Worm (Caenorhabditis elegans) whole organism, L4 larva: ENCODE measurements around the gene T06D8.10.
A peak's percentile ranks its signal among the peaks of the same experiment; 100 is the strongest.

Experiments used
- F26F4.8 ChIP-seq: fragments of 200-800 bp; sonication (Bioruptor generic); conservative IDR thresholded peaks from 2 replicates; pipeline ENCODE4 v1.3.6; 2022; ENCODE audit warnings: missing genetic modification characterization, missing compliant biosample characterization
- F37D6.2 ChIP-seq: sonication (generic microtip); optimal IDR thresholded peaks from 2 replicates; lab custom pipeline; 2016; ENCODE audit warnings: mild to moderate bottlenecking, missing genetic modification characterization, missing compliant biosample characterization
- F49E8.2 ChIP-seq: sonication (generic microtip); optimal IDR thresholded peaks from 2 replicates; lab custom pipeline; 2016; ENCODE audit warnings: missing compliant biosample characterization, mild to moderate bottlenecking, missing genetic modification characterization, borderline replicate concordance
- R02D3.7 ChIP-seq: fragments of 150-350 bp; sonication (generic microtip); optimal IDR thresholded peaks from 3 replicates; lab custom pipeline; 2014; ENCODE audit warnings: missing biosample characterization, missing genetic modification characterization
- T20F7.1 ChIP-seq: fragments of 200-800 bp; sonication (Bioruptor generic); optimal IDR thresholded peaks from 2 replicates; lab custom pipeline; 2018; ENCODE audit warnings: mild to moderate bottlenecking, missing genetic modification characterization, missing compliant biosample characterization
- T26A8.4 ChIP-seq: fragments of 200-800 bp; sonication (Bioruptor generic); IDR thresholded peaks from 2 replicates; pipeline ENCODE4 v1.3.6; 2022; ENCODE audit warnings: missing genetic modification characterization, missing compliant biosample characterization
- Y105C5A.15 ChIP-seq: fragments of 200-800 bp; sonication (Bioruptor generic); IDR thresholded peaks from 2 replicates; pipeline ENCODE4 v1.3.6; 2022; ENCODE audit warnings: missing genetic modification characterization, missing compliant biosample characterization
- Y48G9A.11 ChIP-seq: fragments of 200-800 bp; sonication (Bioruptor generic); IDR thresholded peaks from 2 replicates; pipeline ENCODE4 v1.3.6; 2022; ENCODE audit warnings: missing genetic modification reagents, missing genetic modification characterization, missing compliant biosample characterization
- ZK546.5 ChIP-seq, 2 experiments: sonication (generic microtip); optimal IDR thresholded peaks; 2 replicates each; lab custom pipeline; 2017; ENCODE audit warnings: missing biosample characterization in 2 of 2, missing genetic modification characterization in 2 of 2
- aly-2 ChIP-seq: sonication (generic microtip); optimal IDR thresholded peaks from 2 replicates; lab custom pipeline; 2018; ENCODE audit warnings: missing biosample characterization, missing genetic modification characterization
- ama-1 ChIP-seq: fragments of 150-350 bp; optimal IDR thresholded peaks from 2 replicates; lab custom pipeline; 2014; ENCODE audit warnings: inconsistent platforms, mixed read lengths
- attf-4 ChIP-seq: sonication (generic microtip); optimal IDR thresholded peaks from 3 replicates; lab custom pipeline; 2017; ENCODE audit warnings: missing biosample characterization, missing genetic modification characterization
- ceh-20 ChIP-seq: fragments of 200-800 bp; sonication (Bioruptor generic); IDR thresholded peaks from 2 replicates; pipeline ENCODE4 v1.3.6; 2022; ENCODE audit warnings: missing genetic modification reagents, missing genetic modification characterization, missing compliant biosample characterization
- ces-1 ChIP-seq: fragments of 150-350 bp; sonication (generic microtip); optimal IDR thresholded peaks from 4 replicates; lab custom pipeline; 2014; ENCODE audit warnings: missing biosample characterization, missing genetic modification reagents, missing genetic modification characterization
- ctbp-1 ChIP-seq: fragments of 200-800 bp; sonication (Bioruptor generic); IDR thresholded peaks from 2 replicates; pipeline ENCODE4 v1.3.6; 2022; ENCODE audit warnings: missing genetic modification reagents, missing genetic modification characterization, missing compliant biosample characterization
- daf-12 ChIP-seq: fragments of 150-350 bp; optimal IDR thresholded peaks from 2 replicates; lab custom pipeline; 2014; ENCODE audit warnings: missing biosample characterization, missing genetic modification reagents, missing genetic modification characterization
- dmd-6 ChIP-seq: fragments of 200-800 bp; sonication (Bioruptor generic); IDR thresholded peaks from 2 replicates; pipeline ENCODE4 v1.3.6; 2022; ENCODE audit warnings: missing genetic modification reagents, missing genetic modification characterization, missing compliant biosample characterization
- dmd-8 ChIP-seq: fragments of 200-800 bp; sonication (Bioruptor generic); IDR thresholded peaks from 2 replicates; pipeline ENCODE4 v1.3.6; 2022; ENCODE audit warnings: missing genetic modification characterization, missing compliant biosample characterization
- dmd-9 ChIP-seq: fragments of 200-800 bp; sonication (Bioruptor generic); IDR thresholded peaks from 2 replicates; pipeline ENCODE4 v1.3.6; 2022; ENCODE audit warnings: missing genetic modification reagents, missing genetic modification characterization, missing compliant biosample characterization
- duxl-1 ChIP-seq: sonication (generic microtip); optimal IDR thresholded peaks from 2 replicates; lab custom pipeline; 2016; ENCODE audit warnings: mild to moderate bottlenecking, missing genetic modification characterization, moderate library complexity, missing compliant biosample characterization; ENCODE audit not compliant: poor library complexity
- fkh-10 ChIP-seq: fragments of 150-350 bp; optimal IDR thresholded peaks from 2 replicates; lab custom pipeline; 2014; ENCODE audit warnings: missing biosample characterization, missing genetic modification reagents, missing genetic modification characterization
- gei-8 ChIP-seq: fragments of 200-800 bp; sonication (Bioruptor generic); optimal IDR thresholded peaks from 2 replicates; lab custom pipeline; 2018; ENCODE audit warnings: mild to moderate bottlenecking, missing genetic modification characterization, missing compliant biosample characterization
- hlh-11 ChIP-seq: fragments of 200-800 bp; sonication (Bioruptor generic); optimal IDR thresholded peaks from 2 replicates; lab custom pipeline; 2018; ENCODE audit warnings: mild to moderate bottlenecking, missing genetic modification characterization, missing compliant biosample characterization
- jun-1 ChIP-seq: fragments of 150-350 bp; optimal IDR thresholded peaks from 2 replicates; lab custom pipeline; 2014; ENCODE audit warnings: missing biosample characterization, missing genetic modification reagents, missing genetic modification characterization
- lim-7 ChIP-seq: fragments of 200-800 bp; sonication (Bioruptor generic); IDR thresholded peaks from 2 replicates; pipeline ENCODE4 v1.3.6; 2022; ENCODE audit warnings: missing genetic modification characterization, missing compliant biosample characterization
- lin-1 ChIP-seq: fragments of 200-800 bp; sonication (Bioruptor generic); IDR thresholded peaks from 2 replicates; pipeline ENCODE4 v1.3.6; 2022; ENCODE audit warnings: missing genetic modification reagents, missing genetic modification characterization, missing compliant biosample characterization
- lin-29 ChIP-seq: fragments of 200-800 bp; sonication (Bioruptor generic); IDR thresholded peaks from 2 replicates; pipeline ENCODE4 v1.3.6; 2022; ENCODE audit warnings: missing genetic modification reagents, missing genetic modification characterization, missing compliant biosample characterization
- lin-38 ChIP-seq: fragments of 200-800 bp; sonication (Bioruptor generic); IDR thresholded peaks from 2 replicates; pipeline ENCODE4 v1.3.6; 2022; ENCODE audit warnings: missing genetic modification reagents, missing genetic modification characterization, missing compliant biosample characterization
- lir-3 ChIP-seq: sonication (generic microtip); optimal IDR thresholded peaks from 2 replicates; lab custom pipeline; 2016; ENCODE audit warnings: mild to moderate bottlenecking, missing genetic modification characterization, missing compliant biosample characterization
- mdl-1 ChIP-seq, 2 experiments: fragments of 150-350 bp in 1 of 2; sonication (generic microtip) in 1 of 2; optimal IDR thresholded peaks; 2 replicates each; lab custom pipeline; 2014 to 2017; ENCODE audit warnings: missing biosample characterization in 2 of 2, missing genetic modification characterization in 2 of 2
- mep-1 ChIP-seq: fragments of 150-350 bp; sonication (generic microtip); optimal IDR thresholded peaks from 3 replicates; lab custom pipeline; 2014; ENCODE audit warnings: missing biosample characterization, missing genetic modification characterization
- mes-2 ChIP-seq: sonication (generic microtip); optimal IDR thresholded peaks from 2 replicates; lab custom pipeline; 2016; ENCODE audit warnings: missing genotype, mild to moderate bottlenecking, missing genetic modification characterization, missing compliant biosample characterization; ENCODE audit not compliant: poor library complexity, severe bottlenecking
- nhr-10 ChIP-seq: fragments of 150-350 bp; optimal IDR thresholded peaks from 2 replicates; lab custom pipeline; 2014; ENCODE audit warnings: missing biosample characterization, missing genetic modification characterization
- nhr-11 ChIP-seq: fragments of 150-350 bp; optimal IDR thresholded peaks from 2 replicates; lab custom pipeline; 2014; ENCODE audit warnings: missing biosample characterization, missing genetic modification characterization
- nhr-25 ChIP-seq: sonication (generic microtip); optimal IDR thresholded peaks from 2 replicates; lab custom pipeline; 2017; ENCODE audit warnings: missing genetic modification characterization, mild to moderate bottlenecking, missing compliant biosample characterization, antibody characterized with exemption, moderate library complexity, borderline replicate concordance; ENCODE audit not compliant: insufficient read depth
- nhr-28 ChIP-seq: fragments of 150-350 bp; optimal IDR thresholded peaks from 2 replicates; lab custom pipeline; 2014; ENCODE audit warnings: missing biosample characterization, missing genetic modification characterization
- nhr-48 ChIP-seq: sonication (generic microtip); optimal IDR thresholded peaks from 2 replicates; lab custom pipeline; 2016; ENCODE audit warnings: mild to moderate bottlenecking, missing genetic modification characterization, missing compliant biosample characterization
- nhr-6 ChIP-seq: fragments of 150-350 bp; optimal IDR thresholded peaks from 2 replicates; lab custom pipeline; 2014; ENCODE audit warnings: missing biosample characterization, missing genetic modification characterization
- nhr-76 ChIP-seq: fragments of 150-350 bp; optimal IDR thresholded peaks from 2 replicates; lab custom pipeline; 2014; ENCODE audit warnings: missing biosample characterization, missing genetic modification characterization
- pha-4 ChIP-seq, 2 experiments: fragments of 150-350 bp in 1 of 2; fragments of 200-800 bp in 1 of 2; sonication (Bioruptor generic) in 1 of 2; IDR thresholded peaks in 1 of 2; optimal IDR thresholded peaks in 1 of 2; 2 replicates each; pipeline versions ENCODE4 v1.3.6 to Lab custom; 2014 to 2022; ENCODE audit warnings: missing genetic modification characterization in 2 of 2, missing genetic modification reagents in 2 of 2, missing biosample characterization in 1 of 2, missing compliant biosample characterization in 1 of 2
- sdz-12 ChIP-seq: fragments of 200-800 bp; sonication (Bioruptor generic); optimal IDR thresholded peaks from 2 replicates; lab custom pipeline; 2018; ENCODE audit warnings: mild to moderate bottlenecking, missing genetic modification characterization, missing compliant biosample characterization
- snpc-1.2 ChIP-seq: fragments of 200-800 bp; sonication (Bioruptor generic); IDR thresholded peaks from 2 replicates; pipeline ENCODE4 v1.3.6; 2022; ENCODE audit warnings: missing genetic modification reagents, missing genetic modification characterization, missing compliant biosample characterization
- unc-130 ChIP-seq: sonication (generic microtip); optimal IDR thresholded peaks from 2 replicates; lab custom pipeline; 2016; ENCODE audit warnings: missing genetic modification reagents, missing genetic modification characterization, missing compliant biosample characterization
- unc-39 ChIP-seq: sonication (generic microtip); optimal IDR thresholded peaks from 2 replicates; lab custom pipeline; 2017; ENCODE audit warnings: missing biosample characterization, missing genetic modification characterization
- zip-11 ChIP-seq: fragments of 200-800 bp; sonication (Bioruptor generic); IDR thresholded peaks from 2 replicates; pipeline ENCODE4 v1.3.6; 2022; ENCODE audit warnings: missing genetic modification characterization, missing compliant biosample characterization
- zip-2 ChIP-seq: fragments of 150-350 bp; optimal IDR thresholded peaks from 2 replicates; lab custom pipeline; 2014; ENCODE audit warnings: missing biosample characterization, missing genetic modification characterization
- ztf-7 ChIP-seq: fragments of 150-350 bp; optimal IDR thresholded peaks from 2 replicates; lab custom pipeline; 2014; ENCODE audit warnings: missing biosample characterization, missing genetic modification characterization

Gene T06D8.10

DNA sequence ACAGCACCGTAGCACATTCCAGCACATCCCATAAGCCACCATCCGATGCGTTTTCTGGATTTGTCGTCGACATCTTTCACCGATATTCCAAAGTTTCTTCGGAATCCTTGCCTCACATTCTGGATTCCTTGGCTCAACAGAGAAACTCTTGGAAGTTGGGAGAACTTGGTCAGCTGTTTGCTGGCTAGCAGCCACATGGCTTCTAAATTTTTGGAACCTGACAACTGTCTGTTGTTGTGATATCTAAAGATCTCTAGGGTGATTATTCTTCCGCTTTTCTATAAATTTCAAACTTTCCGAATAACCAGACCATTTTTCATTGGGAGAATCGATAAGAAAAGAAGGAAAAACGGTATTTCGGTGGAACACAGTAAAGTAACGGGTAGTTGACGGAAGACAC is 12.6 kb downstream of the T06D8.10 start, which contains the start of gene cox-15:
Gene cox-15, minus strand, starts transcription at position 202 of the 400 bp plus-strand sequence.
- TF ChIP-seq dmd-8 (GFP tag; lab: Robert Waterston, UW) (peak; percentile 38; the same call in 1 of the 2 replicates), F26F4.8 (GFP tag; lab: Robert Waterston, UW) (no peak), T26A8.4 (GFP tag; lab: Robert Waterston, UW) (peak; percentile 34), ama-1 (lab: Kevin White, UChicago) (peak; percentile 64), F37D6.2 (tag; lab: Kevin White, UChicago) (no peak), lin-38 (GFP tag; lab: Robert Waterston, UW) (0 out of 2 replicates have a peak, but pooled peaks have one; percentile 32)

DNA sequence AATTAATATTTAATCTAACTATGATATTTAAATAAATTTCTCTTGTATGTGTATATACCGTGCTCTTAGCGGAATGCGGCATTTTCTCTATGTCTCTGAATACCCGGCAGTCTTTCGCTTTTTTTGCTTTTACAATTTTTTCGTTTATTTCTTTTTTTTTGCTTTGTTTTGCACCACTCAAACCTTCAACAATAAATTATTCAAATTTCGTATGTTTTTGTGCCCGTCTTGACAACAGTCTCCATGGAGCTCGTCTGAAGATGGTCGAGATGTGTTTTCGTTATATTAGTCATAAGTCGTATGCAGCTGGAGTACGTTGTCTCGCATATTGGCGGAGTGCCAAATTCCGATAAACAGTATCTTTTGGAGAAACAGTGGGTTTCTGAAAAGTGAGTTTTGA is 20.9 kb downstream of the T06D8.10 start, which contains the start of gene T06D8.2:
Gene T06D8.2, plus strand, starts transcription at position 301 of the 400 bp plus-strand sequence.
- no peak for TF ChIP-seq ceh-20
- TF ChIP-seq unc-39 (tag; lab: Kevin White, UChicago) = no peak

DNA sequence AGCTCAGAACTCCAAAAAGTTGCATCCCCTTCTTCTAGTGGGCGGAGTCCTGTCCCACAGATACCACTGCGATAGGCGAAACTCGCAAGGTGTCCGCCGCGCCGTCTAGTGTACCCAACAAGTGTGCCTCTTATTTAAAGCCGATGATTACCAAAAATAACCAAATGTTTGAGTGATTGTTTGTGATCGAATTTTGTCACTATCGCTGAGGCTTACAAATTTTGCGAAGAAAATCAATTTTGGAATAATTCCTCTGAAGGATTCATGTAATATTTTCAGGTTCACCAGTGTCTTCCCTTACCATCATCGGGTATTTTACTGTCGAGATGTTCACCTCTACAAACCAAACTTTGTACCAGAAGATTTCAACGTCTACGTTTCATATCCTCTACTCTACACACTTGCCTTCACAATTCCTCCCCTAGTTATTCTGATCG is 23.3 kb downstream of the T06D8.10 start:
- TF ChIP-seq lin-29 (GFP tag; lab: Robert Waterston, UW) = no peak
- no peak for TF ChIP-seq lir-3
- no peak for TF ChIP-seq ZK546.5 (tag; optimal IDR thresholded peaks at IDR 0.05; lab: Kevin White, UChicago)
- TF ChIP-seq nhr-28 (tag; lab: Kevin White, UChicago) = peak; percentile 72
- TF ChIP-seq hlh-11 = peak; percentile 80
- TF ChIP-seq unc-130 (GFP tag; lab: Kevin White, UChicago) = peak; percentile 27
- no peak for TF ChIP-seq ces-1 (GFP tag; lab: Kevin White, UChicago)
- no peak for TF ChIP-seq zip-11 (GFP tag; lab: Robert Waterston, UW)
- TF ChIP-seq lin-1 (GFP tag; lab: Robert Waterston, UW) = no peak
- TF ChIP-seq dmd-9 (GFP tag; lab: Robert Waterston, UW) = no peak
- TF ChIP-seq Y48G9A.11 = peak; percentile 76
- TF ChIP-seq mep-1 (tag; lab: Kevin White, UChicago) = peak; percentile 80
- TF ChIP-seq duxl-1 (tag; lab: Kevin White, UChicago) = peak; percentile 84
- TF ChIP-seq daf-12 (tag; lab: Kevin White, UChicago) = no peak
- TF ChIP-seq zip-2 = peak; percentile 25
- no peak for TF ChIP-seq nhr-11 (tag; lab: Kevin White, UChicago)
- peak; percentile 72 for TF ChIP-seq dmd-6 (GFP tag; lab: Robert Waterston, UW)
- no peak for TF ChIP-seq fkh-10 (GFP tag; lab: Kevin White, UChicago)
- TF ChIP-seq pha-4 (GFP tag; IDR thresholded peaks at IDR 0.05; lab: Robert Waterston, UW) = peak; percentile 77
- TF ChIP-seq pha-4 (tag; optimal IDR thresholded peaks at IDR 0.05; lab: Kevin White, UChicago) = no peak
- TF ChIP-seq mdl-1 (tag; optimal IDR thresholded peaks at IDR 0.05; lab: Kevin White, UChicago) = peak in 1 of 2 experiments; percentile 18
- TF ChIP-seq F37D6.2 (tag; lab: Kevin White, UChicago) = peak; percentile 6
- no peak for TF ChIP-seq Y105C5A.15 (GFP tag; lab: Robert Waterston, UW)
- TF ChIP-seq lim-7 (GFP tag; lab: Robert Waterston, UW) = 0 out of 2 replicates have a peak, but pooled peaks have one; percentile 50
- no peak for TF ChIP-seq attf-4
- TF ChIP-seq nhr-76 (tag; lab: Kevin White, UChicago) = no peak
- TF ChIP-seq snpc-1.2 (GFP tag; lab: Robert Waterston, UW) = peak; percentile 85
- peak; percentile 71 for TF ChIP-seq nhr-6 (tag; lab: Kevin White, UChicago)
- no peak for TF ChIP-seq sdz-12
- TF ChIP-seq T20F7.1 (GFP tag; lab: Kevin White, UChicago) = no peak
- TF ChIP-seq gei-8 = peak; percentile 24
- no peak for TF ChIP-seq jun-1 (tag; lab: Kevin White, UChicago)
- TF ChIP-seq nhr-25 (tag; lab: Kevin White, UChicago) = no peak
- no peak for TF ChIP-seq R02D3.7 (tag; lab: Kevin White, UChicago)
- TF ChIP-seq ztf-7 (tag; lab: Kevin White, UChicago) = peak; percentile 31
- peak; percentile 89 for TF ChIP-seq mes-2 (tag; lab: Kevin White, UChicago)
- TF ChIP-seq nhr-10 (tag; lab: Kevin White, UChicago) = no peak
- TF ChIP-seq nhr-48 = peak; percentile 44
- no peak for TF ChIP-seq aly-2 (tag; lab: Kevin White, UChicago)
- TF ChIP-seq ctbp-1 (GFP tag; lab: Robert Waterston, UW) = no peak
- peak; percentile 90 for TF ChIP-seq F49E8.2
- TF ChIP-seq ama-1 (lab: Kevin White, UChicago) = peak; percentile 98
